Worm (Caenorhabditis elegans): ENCODE measurements around the gene fbxc-45.

- TF ChIP-seq him-1 (tag; optimal IDR thresholded peaks at IDR 0.05): no peak
- no peak for TF ChIP-seq dao-5 (tag; optimal IDR thresholded peaks at IDR 0.05)
- no peak for TF ChIP-seq W03F9.2 (tag; optimal IDR thresholded peaks at IDR 0.05)
These were observed 33.4 kb downstream of the fbxc-45 start for ce11 chrIV:2888496-2889101.

All from whole organism, L4/young adult.